Worm (Caenorhabditis elegans) whole organism, L2 larva: ENCODE measurements around the gene ets-5.

Source experiments
- C34F6.9 ChIP-seq: fragments of 150-350 bp; optimal IDR thresholded peaks from 2 replicates; lab custom pipeline; 2014; ENCODE audit warnings: missing biosample characterization, missing genetic modification characterization
- F13H6.1 ChIP-seq: sonication (generic microtip); optimal IDR thresholded peaks from 2 replicates; lab custom pipeline; 2016; ENCODE audit warnings: missing genetic modification characterization, missing compliant biosample characterization
- R02D3.7 ChIP-seq: fragments of 150-350 bp; optimal IDR thresholded peaks from 2 replicates; lab custom pipeline; 2014; ENCODE audit warnings: missing biosample characterization, missing genetic modification characterization
- Y55F3AM.14 ChIP-seq: fragments of 200-800 bp; sonication (Bioruptor generic); optimal IDR thresholded peaks from 2 replicates; lab custom pipeline; 2018; ENCODE audit warnings: mild to moderate bottlenecking, missing genetic modification characterization, missing compliant biosample characterization
- ZK546.5 ChIP-seq: sonication (generic microtip); optimal IDR thresholded peaks from 2 replicates; lab custom pipeline; 2017; ENCODE audit warnings: missing biosample characterization, missing genetic modification characterization
- alr-1 ChIP-seq: fragments of 150-350 bp; optimal IDR thresholded peaks from 2 replicates; lab custom pipeline; 2014; ENCODE audit warnings: missing biosample characterization, missing genetic modification characterization
- aly-2 ChIP-seq: fragments of 150-350 bp; optimal IDR thresholded peaks from 2 replicates; lab custom pipeline; 2014; ENCODE audit warnings: missing biosample characterization, missing genetic modification characterization
- ama-1 ChIP-seq: fragments of 150-350 bp; optimal IDR thresholded peaks from 2 replicates; lab custom pipeline; 2018; ENCODE audit warnings: inconsistent platforms
- blmp-1 ChIP-seq: sonication (generic microtip); optimal IDR thresholded peaks from 2 replicates; lab custom pipeline; 2017; ENCODE audit warnings: missing genetic modification characterization, mild to moderate bottlenecking, missing compliant biosample characterization, antibody characterized with exemption, moderate library complexity; ENCODE audit not compliant: insufficient read depth
- ceh-16 ChIP-seq: fragments of 150-350 bp; optimal IDR thresholded peaks from 2 replicates; lab custom pipeline; 2014; ENCODE audit warnings: missing biosample characterization, missing genetic modification characterization
- ceh-82 ChIP-seq: fragments of 150-350 bp; optimal IDR thresholded peaks from 2 replicates; lab custom pipeline; 2014; ENCODE audit warnings: missing biosample characterization, missing genetic modification characterization
- crh-2 ChIP-seq: sonication (generic microtip); optimal IDR thresholded peaks from 2 replicates; lab custom pipeline; 2017; ENCODE audit warnings: missing biosample characterization, missing genetic modification characterization
- dmd-4 ChIP-seq: sonication (generic microtip); optimal IDR thresholded peaks from 2 replicates; lab custom pipeline; 2017; ENCODE audit warnings: missing biosample characterization, missing genetic modification characterization
- egl-27 ChIP-seq: sonication (generic microtip); optimal IDR thresholded peaks from 3 replicates; lab custom pipeline; 2017; ENCODE audit warnings: missing biosample characterization, missing genetic modification reagents, missing genetic modification characterization
- elt-3 ChIP-seq: sonication (generic microtip); optimal IDR thresholded peaks from 2 replicates; lab custom pipeline; 2017; ENCODE audit warnings: missing biosample characterization, missing genetic modification characterization
- fos-1 ChIP-seq: fragments of 150-350 bp; optimal IDR thresholded peaks from 2 replicates; lab custom pipeline; 2014; ENCODE audit warnings: missing biosample characterization, missing genetic modification characterization
- gmeb-1 ChIP-seq: fragments of 150-350 bp; optimal IDR thresholded peaks from 2 replicates; lab custom pipeline; 2014; ENCODE audit warnings: missing biosample characterization, missing genetic modification characterization
- lin-11 ChIP-seq: fragments of 150-350 bp; sonication (generic microtip); optimal IDR thresholded peaks from 2 replicates; lab custom pipeline; 2014; ENCODE audit warnings: missing biosample characterization, missing genetic modification characterization, inconsistent platforms, mixed read lengths
- lin-13 ChIP-seq: fragments of 150-350 bp; optimal IDR thresholded peaks from 2 replicates; lab custom pipeline; 2014; ENCODE audit warnings: missing biosample characterization, missing genetic modification reagents, missing genetic modification characterization
- lin-39 ChIP-seq: fragments of 150-350 bp; optimal IDR thresholded peaks from 2 replicates; lab custom pipeline; 2014; ENCODE audit warnings: missing biosample characterization, missing genetic modification reagents, missing genetic modification characterization
- lsy-2 ChIP-seq, 2 experiments: fragments of 150-350 bp in 1 of 2; sonication (generic microtip) in 1 of 2; optimal IDR thresholded peaks; 2 replicates each; lab custom pipeline; 2014 to 2017; ENCODE audit warnings: missing biosample characterization in 2 of 2, missing genetic modification characterization in 2 of 2
- mab-5 ChIP-seq: fragments of 150-350 bp; optimal IDR thresholded peaks from 2 replicates; lab custom pipeline; 2014; ENCODE audit warnings: missing biosample characterization, missing genetic modification characterization
- mbf-1 ChIP-seq: sonication (generic microtip); optimal IDR thresholded peaks from 2 replicates; lab custom pipeline; 2017; ENCODE audit warnings: missing biosample characterization, missing genetic modification characterization
- mdl-1 ChIP-seq, 2 experiments: fragments of 150-350 bp in 1 of 2; sonication (generic microtip) in 1 of 2; optimal IDR thresholded peaks; 2 replicates each; lab custom pipeline; 2017; ENCODE audit warnings: missing biosample characterization in 2 of 2, missing genetic modification characterization in 2 of 2
- nhr-10 ChIP-seq: sonication (generic microtip); optimal IDR thresholded peaks from 2 replicates; lab custom pipeline; 2017; ENCODE audit warnings: missing biosample characterization, missing genetic modification characterization
- nhr-11 ChIP-seq: fragments of 150-350 bp; optimal IDR thresholded peaks from 2 replicates; lab custom pipeline; 2014; ENCODE audit warnings: missing biosample characterization, missing genetic modification characterization
- nhr-12 ChIP-seq: fragments of 150-350 bp; optimal IDR thresholded peaks from 2 replicates; lab custom pipeline; 2014; ENCODE audit warnings: missing biosample characterization, missing genetic modification characterization
- nhr-129 ChIP-seq: fragments of 150-350 bp; optimal IDR thresholded peaks from 2 replicates; lab custom pipeline; 2014; ENCODE audit warnings: missing biosample characterization, missing genetic modification characterization
- nhr-21 ChIP-seq: fragments of 150-350 bp; optimal IDR thresholded peaks from 2 replicates; lab custom pipeline; 2014; ENCODE audit warnings: missing biosample characterization, missing genetic modification characterization
- nhr-25 ChIP-seq: fragments of 150-350 bp; sonication (generic microtip); optimal IDR thresholded peaks from 3 replicates; lab custom pipeline; 2014; ENCODE audit warnings: missing biosample characterization, missing genetic modification characterization
- nhr-6 ChIP-seq: fragments of 150-350 bp; optimal IDR thresholded peaks from 2 replicates; lab custom pipeline; 2014; ENCODE audit warnings: missing biosample characterization, missing genetic modification characterization
- peb-1 ChIP-seq: fragments of 150-350 bp; optimal IDR thresholded peaks from 2 replicates; lab custom pipeline; 2014; ENCODE audit warnings: missing biosample characterization, missing genetic modification characterization
- sem-4 ChIP-seq: fragments of 150-350 bp; optimal IDR thresholded peaks from 2 replicates; lab custom pipeline; 2014; ENCODE audit warnings: missing biosample characterization, missing genetic modification reagents, missing genetic modification characterization
- skn-1 ChIP-seq: sonication (generic microtip); optimal IDR thresholded peaks from 2 replicates; lab custom pipeline; 2017; ENCODE audit warnings: missing biosample characterization, missing genetic modification characterization
- sma-3 ChIP-seq: sonication (generic microtip); optimal IDR thresholded peaks from 2 replicates; lab custom pipeline; 2016; ENCODE audit warnings: missing genetic modification reagents, missing genetic modification characterization, missing compliant biosample characterization
- sma-9 ChIP-seq, 2 experiments: fragments of 150-350 bp in 1 of 2; sonication (generic microtip) in 1 of 2; optimal IDR thresholded peaks; 2 replicates each; lab custom pipeline; 2014 to 2016; ENCODE audit warnings: missing genetic modification characterization in 2 of 2, mild to moderate bottlenecking in 1 of 2, missing biosample characterization in 1 of 2, missing compliant biosample characterization in 1 of 2, missing genetic modification reagents in 1 of 2, moderate library complexity in 1 of 2
- snpc-4 ChIP-seq: fragments of 150-350 bp; optimal IDR thresholded peaks from 2 replicates; lab custom pipeline; 2014; ENCODE audit warnings: missing biosample characterization, missing genetic modification characterization
- unc-39 ChIP-seq: fragments of 150-350 bp; optimal IDR thresholded peaks from 2 replicates; lab custom pipeline; 2014; ENCODE audit warnings: missing biosample characterization, missing genetic modification characterization
- unc-55 ChIP-seq: fragments of 150-350 bp; sonication (generic microtip); optimal IDR thresholded peaks from 3 replicates; lab custom pipeline; 2014; ENCODE audit warnings: missing biosample characterization, missing genetic modification reagents, missing genetic modification characterization
- unc-62 ChIP-seq: fragments of 150-350 bp; optimal IDR thresholded peaks from 2 replicates; lab custom pipeline; 2014; ENCODE audit warnings: missing biosample characterization, missing genetic modification reagents, missing genetic modification characterization
- zag-1 ChIP-seq: fragments of 150-350 bp; optimal IDR thresholded peaks from 2 replicates; lab custom pipeline; 2014; ENCODE audit warnings: missing biosample characterization, missing genetic modification characterization
- ztf-1 ChIP-seq: fragments of 200-800 bp; sonication (Bioruptor generic); conservative IDR thresholded peaks from 2 replicates; pipeline ENCODE4 v1.3.6; 2022; ENCODE audit warnings: missing genetic modification characterization, missing compliant biosample characterization
- ztf-11 ChIP-seq: sonication (generic microtip); optimal IDR thresholded peaks from 2 replicates; lab custom pipeline; 2017; ENCODE audit warnings: missing biosample characterization, missing genetic modification characterization

ets-5 gene

DNA sequence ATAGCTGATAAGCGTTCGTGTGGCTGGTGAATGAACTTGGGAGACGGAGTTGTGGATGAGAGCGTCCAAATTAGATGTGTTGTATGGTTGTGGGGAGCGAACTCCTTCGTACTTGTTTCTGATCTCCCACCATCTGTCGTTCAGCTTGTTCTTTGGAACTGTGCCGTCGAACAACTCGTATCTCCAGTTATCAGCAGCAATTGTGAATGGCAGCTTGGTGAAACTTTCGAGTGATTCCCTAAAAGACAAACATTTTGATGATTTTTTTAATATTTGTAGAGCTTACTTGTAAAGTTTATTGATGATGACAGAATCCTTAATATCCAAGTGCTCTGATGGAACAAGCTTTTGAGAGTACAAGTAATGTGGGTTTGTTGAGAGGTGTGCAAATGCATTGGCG, 9.7 kb upstream of the ets-5 start:
- TF ChIP-seq skn-1 (tag; lab: Kevin White, UChicago): no peak
- TF ChIP-seq lin-39 (tag; lab: Kevin White, UChicago): no peak
- no peak for TF ChIP-seq unc-39 (tag; lab: Kevin White, UChicago)
- TF ChIP-seq unc-55 (GFP tag; lab: Kevin White, UChicago): no peak
- TF ChIP-seq nhr-25 (tag; lab: Kevin White, UChicago): no peak
- no peak for TF ChIP-seq unc-62 (GFP tag; lab: Kevin White, UChicago)

- TF ChIP-seq nhr-21 (tag; lab: Kevin White, UChicago): no peak
- no peak for TF ChIP-seq lin-11 (tag; lab: Kevin White, UChicago)
- TF ChIP-seq nhr-10 (tag; lab: Kevin White, UChicago): no peak
- no peak for TF ChIP-seq mbf-1 (tag; lab: Kevin White, UChicago)
- no peak for TF ChIP-seq blmp-1 (tag; lab: Kevin White, UChicago)
- TF ChIP-seq mdl-1 (tag; optimal IDR thresholded peaks at IDR 0.05; lab: Kevin White, UChicago): no peak
- no peak for TF ChIP-seq sma-3 (GFP tag; lab: Kevin White, UChicago)
Observed at ce11 chrX:5087366-5087891, 3.1 kb upstream of the ets-5 start, which contains the start of gene pnk-4. pnk-4 (plus strand) TSS chrX:5087841.

- TF ChIP-seq nhr-129 (tag; lab: Kevin White, UChicago) (peak; percentile 35), C34F6.9 (tag; lab: Kevin White, UChicago) (peak; percentile 2), blmp-1 (tag; lab: Kevin White, UChicago) (no peak), ztf-11 (tag; lab: Kevin White, UChicago) (no peak), ama-1 (lab: Kevin White, UChicago) (no peak), nhr-21 (tag; lab: Kevin White, UChicago) (no peak), crh-2 (tag; lab: Kevin White, UChicago) (peak; percentile 26), zag-1 (tag; lab: Kevin White, UChicago) (peak; percentile 3)
Observed at ce11 chrX:5086212-5086611, 1.9 kb upstream of the ets-5 start.

DNA sequence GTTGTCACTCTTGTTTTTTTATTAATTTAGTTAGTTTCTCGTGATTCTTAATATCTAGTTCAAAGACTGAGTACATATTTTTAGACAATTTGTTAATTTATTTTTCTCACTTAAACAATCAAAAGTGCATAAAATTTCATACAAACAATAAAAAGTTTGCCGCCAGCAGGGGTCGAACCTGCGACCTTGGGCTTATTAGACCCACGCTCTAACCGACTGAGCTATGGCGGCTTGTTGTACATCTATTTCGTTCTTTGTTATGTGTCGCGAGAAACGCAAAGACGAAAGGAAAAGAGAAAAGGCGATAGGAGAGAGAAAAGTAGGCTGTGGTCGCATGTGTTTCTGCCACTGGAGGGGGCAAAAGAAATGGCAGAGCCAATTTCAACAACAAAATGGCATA, 1.1 kb upstream of the ets-5 start:
- no peak for TF ChIP-seq ceh-82 (tag; lab: Kevin White, UChicago)
- TF ChIP-seq ama-1 (lab: Kevin White, UChicago): no peak
- peak; percentile 55 for TF ChIP-seq zag-1 (tag; lab: Kevin White, UChicago)
- peak; percentile 77 for TF ChIP-seq nhr-25 (tag; lab: Kevin White, UChicago)
- TF ChIP-seq blmp-1 (tag; lab: Kevin White, UChicago): peak; percentile 22
- peak; percentile 60 for TF ChIP-seq gmeb-1
- peak; percentile 91 for TF ChIP-seq fos-1 (tag; lab: Kevin White, UChicago)
- peak in 1 of 2 experiments; percentile 49 for TF ChIP-seq mdl-1 (tag; optimal IDR thresholded peaks at IDR 0.05; lab: Kevin White, UChicago)
- peak; percentile 8 for TF ChIP-seq nhr-11
- TF ChIP-seq Y55F3AM.14 (GFP tag; lab: Kevin White, UChicago): peak; percentile 83
- TF ChIP-seq alr-1 (tag; lab: Kevin White, UChicago): no peak
- TF ChIP-seq C34F6.9 (tag; lab: Kevin White, UChicago): peak; percentile 74
- peak; percentile 83 for TF ChIP-seq lin-13 (GFP tag; lab: Kevin White, UChicago)
- peak; percentile 87 for TF ChIP-seq F13H6.1 (tag; lab: Kevin White, UChicago)
- TF ChIP-seq egl-27 (tag; lab: Kevin White, UChicago): peak; percentile 89
- no peak for TF ChIP-seq unc-39 (tag; lab: Kevin White, UChicago)
- no peak for TF ChIP-seq ZK546.5 (tag; lab: Kevin White, UChicago)
- TF ChIP-seq dmd-4 (tag; lab: Kevin White, UChicago): no peak
- TF ChIP-seq sma-9 (GFP tag; optimal IDR thresholded peaks at IDR 0.05; lab: Kevin White, UChicago): peak; percentile 80
- no peak for TF ChIP-seq sma-9 (tag; optimal IDR thresholded peaks at IDR 0.05; lab: Kevin White, UChicago)
- no peak for TF ChIP-seq ztf-1 (GFP tag; lab: Robert Waterston, UW)
- TF ChIP-seq unc-55 (GFP tag; lab: Kevin White, UChicago): peak; percentile 67
- TF ChIP-seq nhr-129 (tag; lab: Kevin White, UChicago): peak; percentile 89
- TF ChIP-seq crh-2 (tag; lab: Kevin White, UChicago): peak; percentile 84
- no peak for TF ChIP-seq ceh-16 (tag; lab: Kevin White, UChicago)
- peak; percentile 64 for TF ChIP-seq sem-4 (tag; lab: Kevin White, UChicago)
- peak; percentile 79 for TF ChIP-seq nhr-21 (tag; lab: Kevin White, UChicago)
- TF ChIP-seq mbf-1 (tag; lab: Kevin White, UChicago): no peak
- TF ChIP-seq snpc-4: peak; percentile 23
- peak; percentile 67 to 70 for TF ChIP-seq lsy-2 (tag; optimal IDR thresholded peaks at IDR 0.05; lab: Kevin White, UChicago)
- TF ChIP-seq lin-39 (tag; lab: Kevin White, UChicago): no peak
- TF ChIP-seq unc-62 (GFP tag; lab: Kevin White, UChicago): peak; percentile 26
- TF ChIP-seq ztf-11 (tag; lab: Kevin White, UChicago): no peak
- no peak for TF ChIP-seq aly-2
- TF ChIP-seq nhr-6: peak; percentile 33
- no peak for TF ChIP-seq skn-1 (tag; lab: Kevin White, UChicago)
- TF ChIP-seq elt-3 (tag; lab: Kevin White, UChicago): no peak
- no peak for TF ChIP-seq nhr-10 (tag; lab: Kevin White, UChicago)
- peak; percentile 72 for TF ChIP-seq sma-3 (GFP tag; lab: Kevin White, UChicago)
- no peak for TF ChIP-seq peb-1 (tag; lab: Kevin White, UChicago)
- no peak for TF ChIP-seq R02D3.7 (tag; lab: Kevin White, UChicago)
- no peak for TF ChIP-seq nhr-12 (tag; lab: Kevin White, UChicago)
- TF ChIP-seq mab-5 (tag; lab: Kevin White, UChicago): peak; percentile 45
